Fruit fly (Drosophila melanogaster) whole organism, adult: Measurements from ENCODE around the gene ssp.

Source experiments
- CG1620 ChIP-seq: fragments of 200-800 bp; sonication (Bioruptor generic); optimal IDR thresholded peaks from 2 replicates; lab custom pipeline; 2016; ENCODE audit warnings: missing biosample characterization, missing genetic modification characterization
- Mnt ChIP-seq: fragments of 200-800 bp; sonication (Bioruptor generic); optimal IDR thresholded peaks from 2 replicates; lab custom pipeline; 2016; ENCODE audit warnings: missing biosample characterization, mild to moderate bottlenecking, missing genetic modification characterization
- cnc ChIP-seq, 2 experiments: fragments of >200 bp; optimal IDR thresholded peaks; 2 replicates each; lab custom pipeline; 2017
- kay ChIP-seq: fragments of 200-800 bp; sonication (Bioruptor generic); peaks from one replicate; lab custom pipeline; 2016; ENCODE audit warnings: missing biosample characterization, missing genetic modification characterization, borderline replicate concordance
- ovo ChIP-seq: fragments of 200-800 bp; sonication (Bioruptor generic); optimal IDR thresholded peaks from 2 replicates; lab custom pipeline; 2016; ENCODE audit warnings: missing biosample characterization, missing genetic modification characterization

dm6 chr3L:12162156-12162682, 44.2 kb downstream of the ssp start:
- no peak for TF ChIP-seq Mnt (GFP tag; lab: Kevin White, UChicago)
- no peak for TF ChIP-seq kay (GFP tag; lab: Kevin White, UChicago)
- TF ChIP-seq CG1620 (GFP tag; lab: Kevin White, UChicago), result no peak
- TF ChIP-seq ovo, result no peak
- TF ChIP-seq cnc (optimal IDR thresholded peaks at IDR 0.05; lab: Kevin White, UChicago), result no peak
